Worm (Caenorhabditis elegans) whole organism, midembryonic: ENCODE measurements around the gene plep-1.

Experiments used
- T22C8.4 ChIP-seq: fragments of 200-800 bp; sonication (Bioruptor generic); IDR thresholded peaks from 2 replicates; pipeline ENCODE4 v1.3.6; 2022; ENCODE audit warnings: missing genetic modification characterization, missing compliant biosample characterization
- flt-1 ChIP-seq: fragments of 200-800 bp; sonication (Bioruptor generic); IDR thresholded peaks from 2 replicates; pipeline ENCODE4 v1.3.6; 2022; ENCODE audit warnings: missing genetic modification characterization, missing compliant biosample characterization
- med-1 ChIP-seq: sonication (generic microtip); optimal IDR thresholded peaks from 2 replicates; lab custom pipeline; 2017; ENCODE audit warnings: missing genetic modification characterization, mild to moderate bottlenecking, missing compliant biosample characterization, antibody characterized with exemption, missing genetic modification reagents; ENCODE audit not compliant: insufficient read depth
- ref-1 ChIP-seq: fragments of 200-800 bp; sonication (Bioruptor generic); conservative IDR thresholded peaks from 2 replicates; pipeline ENCODE4 v1.3.6; 2022; ENCODE audit warnings: missing genetic modification reagents, missing genetic modification characterization, missing compliant biosample characterization
- ztf-23 ChIP-seq: fragments of 200-800 bp; sonication (Bioruptor generic); IDR thresholded peaks from 2 replicates; pipeline ENCODE4 v1.3.6; 2022; ENCODE audit warnings: missing genetic modification reagents, missing genetic modification characterization, missing compliant biosample characterization
- ztf-29 ChIP-seq: fragments of 200-800 bp; sonication (Bioruptor generic); IDR thresholded peaks from 2 replicates; pipeline ENCODE4 v1.3.6; 2022; ENCODE audit warnings: missing genetic modification reagents, missing genetic modification characterization, missing compliant biosample characterization

- TF ChIP-seq flt-1 (GFP tag; lab: Robert Waterston, UW) (no peak), T22C8.4 (GFP tag; lab: Robert Waterston, UW) (no peak), ref-1 (GFP tag; lab: Robert Waterston, UW) (no peak), ztf-23 (GFP tag; lab: Robert Waterston, UW) (no peak), ztf-29 (GFP tag; lab: Robert Waterston, UW) (no peak), med-1 (GFP tag; lab: Kevin White, UChicago) (no peak)
These were observed 10.7 kb downstream of the plep-1 start, which contains the start of gene gtf-2F1 for ce11 chrII:4301307-4301706.
